Fruit fly (Drosophila melanogaster): Measurements from ENCODE around the gene Hk.

The Hk gene

dm6 chrX:10265213-10266017 is 2.1 kb upstream of the Hk start, which contains the start of gene CG12643 (continued):
- TF ChIP-seq CG2202 (tag; optimal IDR thresholded peaks at IDR 0.05), result peak; percentile 52
- peak; percentile 85 for TF ChIP-seq CG43689 (GFP tag; IDR thresholded peaks at IDR 0.05)
- TF ChIP-seq Hr3 (GFP tag; optimal IDR thresholded peaks at IDR 0.05), result peak; percentile 82
- TF ChIP-seq gsb (GFP tag; IDR thresholded peaks at IDR 0.05), result peak; percentile 81
- peak; percentile 66 for TF ChIP-seq CG6854 (GFP tag; optimal IDR thresholded peaks at IDR 0.05)
- no peak for TF ChIP-seq vnd (GFP tag; IDR thresholded peaks at IDR 0.05; ENCODE audit: partially characterized antibody)
- no peak for TF ChIP-seq D (optimal IDR thresholded peaks at IDR 0.05)
- TF ChIP-seq D (GFP tag; optimal IDR thresholded peaks at IDR 0.05), result peak; percentile 94
- peak; percentile 74 for TF ChIP-seq MTF-1 (GFP tag; optimal IDR thresholded peaks at IDR 0.05; ENCODE audit: borderline replicate concordance)
- TF ChIP-seq CG7357 (GFP tag; IDR thresholded peaks at IDR 0.05), result peak; percentile 70
- TF ChIP-seq Opbp (GFP tag; IDR thresholded peaks at IDR 0.05; ENCODE audit: partially characterized antibody), result no peak
- TF ChIP-seq Atf6 (GFP tag; IDR thresholded peaks at IDR 0.05), result peak; percentile 87
- peak; percentile 81 for TF ChIP-seq gcm2 (GFP tag; optimal IDR thresholded peaks at IDR 0.05)
- peak; percentile 13; the same call in 1 of the 2 replicates for TF ChIP-seq CG13287 (GFP tag; IDR thresholded peaks at IDR 0.05; ENCODE audit: partially characterized antibody)
- no peak for TF ChIP-seq pita (GFP tag; optimal IDR thresholded peaks at IDR 0.05)
- TF ChIP-seq scrt (GFP tag; optimal IDR thresholded peaks at IDR 0.05), result peak; percentile 71
- TF ChIP-seq CG17186 (GFP tag; optimal IDR thresholded peaks at IDR 0.05), result peak; percentile 84
- no peak for TF ChIP-seq Bgb (GFP tag; IDR thresholded peaks at IDR 0.05; ENCODE audit: partially characterized antibody)
- TF ChIP-seq zf30C (GFP tag; optimal IDR thresholded peaks at IDR 0.05), result peak; percentile 91
- TF ChIP-seq zen (tag; optimal IDR thresholded peaks at IDR 0.05), result peak; percentile 74
- TF ChIP-seq nau (GFP tag; optimal IDR thresholded peaks at IDR 0.05), result peak; percentile 85
- peak; percentile 53 for TF ChIP-seq CG4707 (GFP tag; optimal IDR thresholded peaks at IDR 0.05)
- TF ChIP-seq Sry-δ (GFP tag; optimal IDR thresholded peaks at IDR 0.05), result peak; percentile 62
- no peak for TF ChIP-seq ac (GFP tag; optimal IDR thresholded peaks at IDR 0.05)
- peak; percentile 84 for TF ChIP-seq CG15011 (GFP tag; optimal IDR thresholded peaks at IDR 0.05)
- TF ChIP-seq TFAM (GFP tag; optimal IDR thresholded peaks at IDR 0.05), result peak; percentile 30
- TF ChIP-seq Hr39 (optimal IDR thresholded peaks at IDR 0.05), result no peak
- TF ChIP-seq sna (GFP tag; IDR thresholded peaks at IDR 0.05; ENCODE audit: partially characterized antibody), result no peak
- peak; percentile 27 to 70 for TF ChIP-seq insv (GFP tag; optimal IDR thresholded peaks at IDR 0.05)
- TF ChIP-seq CG9609 (GFP tag; optimal IDR thresholded peaks at IDR 0.05), result peak; percentile 96
- TF ChIP-seq CG11560 (tag; IDR thresholded peaks at IDR 0.05), result peak; percentile 76
- peak; percentile 89 for TF ChIP-seq CG1024 (GFP tag; IDR thresholded peaks at IDR 0.05)
- peak; percentile 90 for TF ChIP-seq CG32532 (GFP tag; IDR thresholded peaks at IDR 0.05)
- TF ChIP-seq Myb (GFP tag; optimal IDR thresholded peaks at IDR 0.05), result peak; percentile 83
- peak; percentile 83 for TF ChIP-seq CG6813 (GFP tag; optimal IDR thresholded peaks at IDR 0.05)
- TF ChIP-seq dimm (GFP tag; IDR thresholded peaks at IDR 0.05), result peak; percentile 83
- TF ChIP-seq crc (GFP tag; optimal IDR thresholded peaks at IDR 0.05), result peak; percentile 85
- TF ChIP-seq CG13775 (GFP tag; optimal IDR thresholded peaks at IDR 0.05), result peak; percentile 79
- peak; percentile 87 for TF ChIP-seq CG8388 (GFP tag; optimal IDR thresholded peaks at IDR 0.05)
- TF ChIP-seq Med (GFP tag), result peak; percentile 99
- peak; percentile 90 for TF ChIP-seq CG13624 (GFP tag; optimal IDR thresholded peaks at IDR 0.05)
- peak; percentile 69 for TF ChIP-seq sqz (GFP tag; optimal IDR thresholded peaks at IDR 0.05)
- TF ChIP-seq HLH54F (GFP tag; optimal IDR thresholded peaks at IDR 0.05), result peak; percentile 89
- TF ChIP-seq bsh (GFP tag; optimal IDR thresholded peaks at IDR 0.05), result peak; percentile 72 to 93
- TF ChIP-seq CG12155 (GFP tag; optimal IDR thresholded peaks at IDR 0.05), result peak; percentile 81
- TF ChIP-seq Dip3 (GFP tag; optimal IDR thresholded peaks at IDR 0.05), result peak; percentile 87
- peak; percentile 94 for TF ChIP-seq CG5245 (GFP tag; optimal IDR thresholded peaks at IDR 0.05)
- peak; percentile 94 for TF ChIP-seq Rx (GFP tag; IDR thresholded peaks at IDR 0.05)
- TF ChIP-seq HmgD (GFP tag; optimal IDR thresholded peaks at IDR 0.05), result peak; percentile 94

Measured in whole organism, embryonic.